Worm (Caenorhabditis elegans): ENCODE data around the gene drr-2.

DNA sequence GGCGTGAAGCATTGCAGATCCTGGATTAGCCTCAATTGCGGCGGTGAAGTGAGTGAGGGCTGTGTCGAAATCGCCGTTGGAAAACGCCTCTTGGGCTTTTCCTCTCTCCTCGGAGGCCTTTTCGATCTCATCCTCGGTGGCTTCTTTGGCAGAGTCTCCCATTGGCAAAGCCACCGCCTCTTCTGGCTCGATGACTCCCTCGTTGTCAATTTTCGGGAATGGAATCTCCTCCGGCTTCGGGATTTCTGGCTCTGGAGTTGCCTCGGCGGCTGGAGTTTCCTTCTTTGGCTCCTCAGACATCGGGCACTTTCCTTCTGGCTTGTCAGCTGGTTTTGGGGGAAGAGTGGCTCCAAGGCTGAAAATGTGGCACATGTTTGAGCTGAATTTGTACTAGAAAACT, 21.7 kb downstream of the drr-2 start:
- TF ChIP-seq ama-1 (optimal IDR thresholded peaks at IDR 0.05) = no peak
- TF ChIP-seq aly-1 (tag; optimal IDR thresholded peaks at IDR 0.05) = no peak
- TF ChIP-seq B0310.2 (tag; optimal IDR thresholded peaks at IDR 0.05) = no peak
- no peak for TF ChIP-seq pes-1 (GFP tag; IDR thresholded peaks at IDR 0.05)
- TF ChIP-seq flt-1 (GFP tag; IDR thresholded peaks at IDR 0.05) = no peak
- TF ChIP-seq tra-4 (tag; optimal IDR thresholded peaks at IDR 0.05) = no peak
- TF ChIP-seq F13C5.2 (tag; optimal IDR thresholded peaks at IDR 0.05) = no peak
- no peak for TF ChIP-seq hnd-1 (tag; optimal IDR thresholded peaks at IDR 0.05)
- TF ChIP-seq ceh-36 (tag; optimal IDR thresholded peaks at IDR 0.05) = no peak
- TF ChIP-seq scrt-1 (GFP tag; IDR thresholded peaks at IDR 0.05) = no peak
- TF ChIP-seq tbx-37 (GFP tag; conservative IDR thresholded peaks at IDR 0.05) = no peak
